Worm (Caenorhabditis elegans) whole organism, L2 larva: ENCODE data around the gene srh-82.

Experiments used
- blmp-1 ChIP-seq: sonication (generic microtip); optimal IDR thresholded peaks from 2 replicates; lab custom pipeline; 2017; ENCODE audit warnings: missing genetic modification characterization, mild to moderate bottlenecking, missing compliant biosample characterization, antibody characterized with exemption, moderate library complexity; ENCODE audit not compliant: insufficient read depth
- ceh-16 ChIP-seq: fragments of 150-350 bp; optimal IDR thresholded peaks from 2 replicates; lab custom pipeline; 2014; ENCODE audit warnings: missing biosample characterization, missing genetic modification characterization
- elt-3 ChIP-seq: sonication (generic microtip); optimal IDR thresholded peaks from 2 replicates; lab custom pipeline; 2017; ENCODE audit warnings: missing biosample characterization, missing genetic modification characterization
- lin-11 ChIP-seq: fragments of 150-350 bp; sonication (generic microtip); optimal IDR thresholded peaks from 2 replicates; lab custom pipeline; 2014; ENCODE audit warnings: missing biosample characterization, missing genetic modification characterization, inconsistent platforms, mixed read lengths
- mdl-1 ChIP-seq, 2 experiments: fragments of 150-350 bp in 1 of 2; sonication (generic microtip) in 1 of 2; optimal IDR thresholded peaks; 2 replicates each; lab custom pipeline; 2017; ENCODE audit warnings: missing biosample characterization in 2 of 2, missing genetic modification characterization in 2 of 2
- nhr-237 ChIP-seq: fragments of 150-350 bp; optimal IDR thresholded peaks from 2 replicates; lab custom pipeline; 2014; ENCODE audit warnings: missing biosample characterization, missing genetic modification characterization
- nhr-6 ChIP-seq: fragments of 150-350 bp; optimal IDR thresholded peaks from 2 replicates; lab custom pipeline; 2014; ENCODE audit warnings: missing biosample characterization, missing genetic modification characterization
- nhr-77 ChIP-seq: fragments of 150-350 bp; optimal IDR thresholded peaks from 2 replicates; lab custom pipeline; 2014; ENCODE audit warnings: missing biosample characterization, missing genetic modification characterization
- unc-62 ChIP-seq: fragments of 150-350 bp; optimal IDR thresholded peaks from 2 replicates; lab custom pipeline; 2014; ENCODE audit warnings: missing biosample characterization, missing genetic modification reagents, missing genetic modification characterization

ce11 chrV:122750-123149, 22.1 kb upstream of the srh-82 start, which contains the start of gene cgp-1:
- TF ChIP-seq elt-3 (tag; lab: Kevin White, UChicago) = no peak
- no peak for TF ChIP-seq blmp-1
- TF ChIP-seq nhr-77 (tag; lab: Kevin White, UChicago) = no peak
- no peak for TF ChIP-seq nhr-237 (tag; lab: Kevin White, UChicago)
- no peak for TF ChIP-seq lin-11 (tag; lab: Kevin White, UChicago)
- TF ChIP-seq ceh-16 = no peak
- TF ChIP-seq unc-62 (GFP tag; lab: Kevin White, UChicago) = no peak
- no peak for TF ChIP-seq mdl-1 (tag; optimal IDR thresholded peaks at IDR 0.05; lab: Kevin White, UChicago)
- no peak for TF ChIP-seq nhr-6 (tag; lab: Kevin White, UChicago)
